Worm (Caenorhabditis elegans): ENCODE results near the gene rpl-10.

Gene rpl-10

DNA sequence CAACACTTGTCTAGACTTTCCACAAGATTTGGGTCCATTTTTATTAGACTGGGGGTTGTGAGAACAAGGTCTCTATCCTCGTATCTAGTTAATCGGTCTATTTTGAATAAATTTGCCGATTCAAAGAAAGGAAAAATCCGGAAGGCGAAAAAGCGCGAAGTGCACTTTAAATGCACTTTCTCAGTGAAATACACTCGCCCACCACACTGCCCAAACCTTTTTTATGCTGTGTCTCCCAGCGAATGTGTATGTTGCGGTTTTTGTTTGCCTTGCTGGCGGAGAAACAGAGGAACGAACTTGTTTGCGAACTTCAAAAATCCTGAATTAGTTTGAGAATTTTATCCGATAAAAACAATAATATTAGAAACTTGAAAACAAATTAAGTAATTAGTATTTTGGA, 12.9 kb upstream of the rpl-10 start (continued):
- TF ChIP-seq madf-10 (tag; optimal IDR thresholded peaks at IDR 0.05): no peak
- no peak for TF ChIP-seq ceh-27 (GFP tag; optimal IDR thresholded peaks at IDR 0.05)
- TF ChIP-seq ztf-25 (GFP tag; IDR thresholded peaks at IDR 0.05): no peak

DNA sequence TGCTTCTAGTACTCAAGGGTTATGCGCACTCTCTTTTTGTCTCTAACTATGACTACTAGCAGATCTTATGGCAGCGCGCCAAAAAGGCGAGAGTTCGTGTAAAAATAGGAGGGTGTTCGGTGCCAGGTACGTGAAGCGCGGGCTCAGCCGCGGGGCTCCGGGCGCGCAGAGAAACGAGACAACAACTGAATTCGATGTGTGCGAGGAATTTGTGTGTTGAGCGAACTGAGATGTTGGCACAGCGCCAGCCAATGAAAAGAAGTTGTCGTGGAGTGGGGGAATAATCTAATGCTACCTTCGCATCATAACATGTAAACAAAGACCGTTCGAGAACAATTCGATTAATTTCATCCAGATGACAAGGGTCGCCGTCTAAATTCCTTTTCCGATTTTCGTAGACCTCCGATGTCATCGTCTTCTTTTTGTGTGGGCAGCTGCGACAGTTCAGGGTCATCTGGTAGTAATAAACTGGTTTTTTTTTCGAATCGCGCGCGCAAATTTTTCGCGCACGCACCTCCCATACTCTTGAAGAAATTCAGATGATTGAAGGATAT, 12.2 kb upstream of the rpl-10 start:
- TF ChIP-seq attf-3 (GFP tag; conservative IDR thresholded peaks at IDR 0.05): peak; percentile 54; the same call in 1 of the 2 replicates
- TF ChIP-seq atf-7 (tag; optimal IDR thresholded peaks at IDR 0.05): no peak
- TF ChIP-seq aptf-2 (GFP tag; conservative IDR thresholded peaks at IDR 0.05): no peak
- no peak for TF ChIP-seq C17E4.6 (GFP tag; IDR thresholded peaks at IDR 0.05)
- TF ChIP-seq him-1 (tag; optimal IDR thresholded peaks at IDR 0.05): no peak
- TF ChIP-seq bed-2 (GFP tag; IDR thresholded peaks at IDR 0.05): no peak
- no peak for TF ChIP-seq lin-26 (GFP tag; IDR thresholded peaks at IDR 0.05)
- no peak for TF ChIP-seq zim-3 (tag; optimal IDR thresholded peaks at IDR 0.05)
- TF ChIP-seq pha-4 (tag; optimal IDR thresholded peaks at IDR 0.05): no peak
- TF ChIP-seq chd-7 (tag; optimal IDR thresholded peaks at IDR 0.05): peak; percentile 54
- TF ChIP-seq attf-5 (GFP tag; optimal IDR thresholded peaks at IDR 0.05): no peak
- TF ChIP-seq ztf-28 (GFP tag; IDR thresholded peaks at IDR 0.05): no peak
- TF ChIP-seq mel-28 (tag; optimal IDR thresholded peaks at IDR 0.05; ENCODE audit: borderline replicate concordance): no peak
- TF ChIP-seq mxl-1 (tag; optimal IDR thresholded peaks at IDR 0.05): no peak
- TF ChIP-seq D2030.7 (GFP tag; IDR thresholded peaks at IDR 0.05): no peak
- no peak for TF ChIP-seq ceh-58 (GFP tag; IDR thresholded peaks at IDR 0.05)
- TF ChIP-seq rec-8 (tag; optimal IDR thresholded peaks at IDR 0.05): no peak
- peak; percentile 54; the same call in 1 of the 2 replicates for TF ChIP-seq hmg-1.2 (GFP tag; IDR thresholded peaks at IDR 0.05)
- TF ChIP-seq ama-1 (optimal IDR thresholded peaks at IDR 0.05): no peak
- no peak for TF ChIP-seq ama-1 (GFP tag; optimal IDR thresholded peaks at IDR 0.05)
- TF ChIP-seq unc-62 (GFP tag; optimal IDR thresholded peaks at IDR 0.05): no peak
- no peak for TF ChIP-seq nhr-179 (tag; optimal IDR thresholded peaks at IDR 0.05)
- TF ChIP-seq nhr-120 (GFP tag; IDR thresholded peaks at IDR 0.05): no peak
- no peak for TF ChIP-seq F49E8.2 (tag; optimal IDR thresholded peaks at IDR 0.05; ENCODE audit: insufficient read depth)
- no peak for TF ChIP-seq ccch-3 (GFP tag; optimal IDR thresholded peaks at IDR 0.05)
- TF ChIP-seq B0019.2 (GFP tag; conservative IDR thresholded peaks at IDR 0.05): no peak
- TF ChIP-seq rcor-1 (GFP tag; IDR thresholded peaks at IDR 0.05): no peak
- TF ChIP-seq tbp1 (GFP tag; optimal IDR thresholded peaks at IDR 0.05): no peak
- TF ChIP-seq F33H1.4 (GFP tag; IDR thresholded peaks at IDR 0.05): no peak
- no peak for TF ChIP-seq F57A8.1 (GFP tag; optimal IDR thresholded peaks at IDR 0.05)
- TF ChIP-seq ztf-26 (tag; optimal IDR thresholded peaks at IDR 0.05): no peak
- no peak for TF ChIP-seq Y56A3A.18 (GFP tag; IDR thresholded peaks at IDR 0.05)
- no peak for TF ChIP-seq let-607 (tag; optimal IDR thresholded peaks at IDR 0.05)
- no peak for TF ChIP-seq mcd-1 (GFP tag; IDR thresholded peaks at IDR 0.05)
- no peak for TF ChIP-seq F10E7.11 (tag; optimal IDR thresholded peaks at IDR 0.05)
- no peak for TF ChIP-seq nhr-90 (tag; optimal IDR thresholded peaks at IDR 0.05)
- TF ChIP-seq F52B5.7 (tag; optimal IDR thresholded peaks at IDR 0.05): peak; percentile 39
- no peak for TF ChIP-seq sdz-38 (tag; optimal IDR thresholded peaks at IDR 0.05)
- TF ChIP-seq ztf-18 (tag; optimal IDR thresholded peaks at IDR 0.05): no peak
- no peak for TF ChIP-seq ekl-4 (GFP tag; IDR thresholded peaks at IDR 0.05)
- TF ChIP-seq F37B4.10 (GFP tag; IDR thresholded peaks at IDR 0.05): no peak
- no peak for TF ChIP-seq egrh-3 (GFP tag; IDR thresholded peaks at IDR 0.05)
- peak; percentile 20 for TF ChIP-seq nhr-27 (tag; optimal IDR thresholded peaks at IDR 0.05)
- no peak for TF ChIP-seq athp-1 (tag; optimal IDR thresholded peaks at IDR 0.05)
- TF ChIP-seq Y79H2A.3 (GFP tag; conservative IDR thresholded peaks at IDR 0.05): no peak
